Worm (Caenorhabditis elegans): Measurements from ENCODE around the gene F47F2.3.

Gene F47F2.3

DNA sequence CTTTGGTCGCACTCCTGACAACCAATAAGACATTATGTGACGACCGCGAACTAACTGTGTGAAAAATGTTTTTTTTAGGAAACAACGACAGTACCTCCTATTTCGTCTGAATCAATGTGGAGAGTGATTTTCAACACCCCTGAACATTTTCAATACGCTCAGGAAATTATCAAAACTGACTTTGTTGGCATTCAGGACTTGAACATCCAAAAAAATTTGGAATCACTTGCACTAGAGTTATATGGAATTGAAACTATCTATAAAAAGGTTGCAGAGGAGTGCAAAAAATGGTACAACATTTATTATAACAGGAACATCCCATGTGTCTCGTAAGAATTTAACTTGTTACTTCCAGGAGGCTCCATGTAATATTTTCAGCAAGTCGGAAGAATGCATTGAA, 22.7 kb upstream of the F47F2.3 start:
- no peak for TF ChIP-seq hlh-11 (tag; optimal IDR thresholded peaks at IDR 0.05)
- TF ChIP-seq mxl-3 (GFP tag; optimal IDR thresholded peaks at IDR 0.05) = no peak
- no peak for TF ChIP-seq F49E8.2 (tag; optimal IDR thresholded peaks at IDR 0.05; ENCODE audit: borderline replicate concordance)
- TF ChIP-seq fkh-10 (GFP tag; optimal IDR thresholded peaks at IDR 0.05) = no peak
- peak in 1 of 2 experiments; percentile 64 for TF ChIP-seq unc-62 (GFP tag; optimal IDR thresholded peaks at IDR 0.05 in 1 of 2)
- no peak for TF ChIP-seq unc-62 (tag; optimal IDR thresholded peaks at IDR 0.05)
- TF ChIP-seq saeg-2 (GFP tag; IDR thresholded peaks at IDR 0.05) = no peak
- TF ChIP-seq lin-38 (GFP tag; IDR thresholded peaks at IDR 0.05) = no peak
- TF ChIP-seq ztf-11 (tag; optimal IDR thresholded peaks at IDR 0.05) = no peak

DNA sequence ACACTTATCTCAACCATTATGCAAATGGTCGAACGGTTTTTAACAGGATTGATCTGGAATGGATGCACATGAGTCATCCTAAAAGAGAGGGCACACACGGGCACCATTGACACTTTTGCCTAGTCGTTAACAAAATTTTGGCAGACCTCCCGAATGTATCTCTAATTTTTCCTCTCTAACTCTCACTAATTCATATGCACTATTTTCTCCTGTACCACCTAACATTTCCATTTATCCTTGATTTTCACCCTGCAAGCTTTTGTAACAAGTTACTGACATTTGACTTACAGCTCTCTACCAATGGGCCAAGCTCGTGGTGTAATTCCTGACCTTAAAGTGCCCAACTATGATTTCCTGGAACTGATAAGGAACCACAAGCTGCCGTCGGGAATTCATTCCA, 21.5 kb upstream of the F47F2.3 start, which contains the start of gene T22B2.3:
TSS of gene T22B2.3 (plus strand) at position 301 of the 400 bp plus-strand sequence.
- no peak for TF ChIP-seq mdt-29 (GFP tag; IDR thresholded peaks at IDR 0.05)
- no peak for TF ChIP-seq lsy-2 (tag; optimal IDR thresholded peaks at IDR 0.05)
- no peak for TF ChIP-seq egl-43 (GFP tag; IDR thresholded peaks at IDR 0.05)
- no peak for TF ChIP-seq nhr-6 (tag; optimal IDR thresholded peaks at IDR 0.05)
- no peak for TF ChIP-seq tra-1 (GFP tag; IDR thresholded peaks at IDR 0.05)
- TF ChIP-seq mxl-2 (GFP tag; conservative IDR thresholded peaks at IDR 0.05) = no peak
- no peak for TF ChIP-seq mdl-1 (tag; optimal IDR thresholded peaks at IDR 0.05)
- no peak for TF ChIP-seq php-3 (GFP tag; IDR thresholded peaks at IDR 0.05)
- TF ChIP-seq hlh-30 (tag; optimal IDR thresholded peaks at IDR 0.05; ENCODE audit: insufficient read depth) = no peak
- TF ChIP-seq nhr-237 (tag; optimal IDR thresholded peaks at IDR 0.05) = no peak
- no peak for TF ChIP-seq daf-12 (tag; optimal IDR thresholded peaks at IDR 0.05)
- no peak for TF ChIP-seq unc-130 (GFP tag; optimal IDR thresholded peaks at IDR 0.05)
- no peak for TF ChIP-seq madf-5 (GFP tag; IDR thresholded peaks at IDR 0.05)
- no peak for TF ChIP-seq ceh-20 (GFP tag; IDR thresholded peaks at IDR 0.05)
- no peak for TF ChIP-seq ctbp-1 (GFP tag; IDR thresholded peaks at IDR 0.05)
- TF ChIP-seq sdz-12 (GFP tag; optimal IDR thresholded peaks at IDR 0.05) = no peak
- TF ChIP-seq dve-1 (tag; optimal IDR thresholded peaks at IDR 0.05; ENCODE audit: insufficient read depth) = no peak

DNA sequence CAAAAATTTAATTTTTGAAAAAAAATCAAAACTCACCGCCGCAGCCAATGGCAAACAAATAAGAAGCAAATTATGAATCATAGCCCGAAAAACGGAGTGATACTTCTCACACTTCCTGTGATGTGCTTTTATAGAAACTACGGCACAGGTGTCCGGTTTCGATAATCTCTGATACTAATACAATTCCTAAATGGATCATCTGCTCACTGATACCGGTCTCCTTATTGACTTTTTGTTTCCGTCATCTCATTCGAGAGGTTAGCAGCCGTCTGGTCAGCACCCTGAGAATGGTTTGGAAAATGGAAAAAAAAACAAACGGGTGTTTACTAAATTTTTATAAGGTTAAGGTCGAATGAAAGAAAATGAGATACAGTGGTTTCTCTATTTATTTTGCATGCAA, 20.3 kb upstream of the F47F2.3 start, which contains the start of gene idpp-9:
TSS of gene idpp-9 (minus strand) at position 101 of the 400 bp plus-strand sequence.
- TF ChIP-seq unc-39 (tag; optimal IDR thresholded peaks at IDR 0.05) (no peak), cey-2 (tag; optimal IDR thresholded peaks at IDR 0.05; ENCODE audit: borderline replicate concordance, insufficient read depth) (no peak), nhr-41 (GFP tag; IDR thresholded peaks at IDR 0.05) (no peak), pha-4 (GFP tag; IDR thresholded peaks at IDR 0.05) (no peak), pha-4 (tag; optimal IDR thresholded peaks at IDR 0.05) (no peak), attf-4 (tag; optimal IDR thresholded peaks at IDR 0.05) (no peak), skn-1 (tag; optimal IDR thresholded peaks at IDR 0.05) (no peak), unc-130 (GFP tag; optimal IDR thresholded peaks at IDR 0.05) (no peak), F10B5.3 (tag; optimal IDR thresholded peaks at IDR 0.05) (no peak), vab-7 (GFP tag; IDR thresholded peaks at IDR 0.05) (no peak), mdt-29 (GFP tag; IDR thresholded peaks at IDR 0.05) (no peak), lin-38 (GFP tag; IDR thresholded peaks at IDR 0.05) (no peak), nhr-77 (tag; optimal IDR thresholded peaks at IDR 0.05) (no peak), nhr-48 (tag; optimal IDR thresholded peaks at IDR 0.05) (no peak), duxl-1 (tag; optimal IDR thresholded peaks at IDR 0.05; ENCODE audit: poor library complexity) (no peak), fos-1 (tag; optimal IDR thresholded peaks at IDR 0.05) (no peak), lin-39 (tag; optimal IDR thresholded peaks at IDR 0.05) (no peak), dmd-9 (GFP tag; IDR thresholded peaks at IDR 0.05) (no peak), Y5F2A.4 (GFP tag; optimal IDR thresholded peaks at IDR 0.05) (no peak), dve-1 (tag; optimal IDR thresholded peaks at IDR 0.05; ENCODE audit: insufficient read depth) (no peak), ceh-20 (GFP tag; IDR thresholded peaks at IDR 0.05) (no peak)

All from whole organism, L4 larva.